Worm (Caenorhabditis elegans): Measurements from ENCODE around the gene Y54G2A.18.
"Not testable (repeated sequence)": the region's sequence is repeated elsewhere in the genome, so short reads cannot be mapped to it uniquely, and the experiment has no call there.

The Y54G2A.18 gene

ce11 chrIV:2917729-2918128 is 25.4 kb upstream of the Y54G2A.18 start, which contains the start of gene Y54G2A.50:
Y54G2A.50 (plus strand) TSS chrIV:2918029.
- not testable (repeated sequence) for TF ChIP-seq npax-4, sox-4, ceh-9 (tag; optimal IDR thresholded peaks at IDR 0.05)

ce11 chrIV:2916043-2916442 is 23.7 kb upstream of the Y54G2A.18 start:
- TF ChIP-seq eyg-1 (tag; optimal IDR thresholded peaks at IDR 0.05): no peak
- no peak for TF ChIP-seq hlh-30 (tag; optimal IDR thresholded peaks at IDR 0.05; ENCODE audit: insufficient read depth)

ce11 chrIV:2914545-2914944 is 22.2 kb upstream of the Y54G2A.18 start:
- TF ChIP-seq ahr-1 (tag; optimal IDR thresholded peaks at IDR 0.05) (no peak), syd-9 (tag; optimal IDR thresholded peaks at IDR 0.05) (no peak), ztf-16 (tag; optimal IDR thresholded peaks at IDR 0.05) (no peak), ceh-34 (tag; optimal IDR thresholded peaks at IDR 0.05) (no peak), unc-42 (tag; optimal IDR thresholded peaks at IDR 0.05) (no peak), fkh-10 (GFP tag; optimal IDR thresholded peaks at IDR 0.05) (no peak), ceh-30 (tag; optimal IDR thresholded peaks at IDR 0.05) (no peak), pqm-1 (tag; optimal IDR thresholded peaks at IDR 0.05) (no peak), T23F11.4 (GFP tag; optimal IDR thresholded peaks at IDR 0.05) (no peak), pha-4 (tag; optimal IDR thresholded peaks at IDR 0.05) (no peak), pat-9 (tag; optimal IDR thresholded peaks at IDR 0.05) (no peak)

ce11 chrIV:2897644-2898160 is 5.4 kb upstream of the Y54G2A.18 start, which contains the start of gene Y54G2A.36:
Y54G2A.36 (plus strand) TSS chrIV:2897694.
- TF ChIP-seq K02D7.2 (tag; optimal IDR thresholded peaks at IDR 0.05) (no peak), ceh-45 (GFP tag; IDR thresholded peaks at IDR 0.05) (no peak), ttx-3 (tag; optimal IDR thresholded peaks at IDR 0.05) (no peak)

ce11 chrIV:2894630-2895029 is 2.3 kb upstream of the Y54G2A.18 start, which contains the start of gene Y54G2A.19:
Y54G2A.19 (minus strand) TSS chrIV:2894730.
- TF ChIP-seq C38D4.7 (GFP tag; optimal IDR thresholded peaks at IDR 0.05); tbx-2 (tag; optimal IDR thresholded peaks at IDR 0.05); dve-1 (tag; optimal IDR thresholded peaks at IDR 0.05): not testable (repeated sequence)

- TF ChIP-seq hlh-15 (tag; optimal IDR thresholded peaks at IDR 0.05) (no peak), C38D4.7 (GFP tag; optimal IDR thresholded peaks at IDR 0.05) (no peak), ceh-2 (tag; optimal IDR thresholded peaks at IDR 0.05) (no peak), sox-2 (GFP tag; IDR thresholded peaks at IDR 0.05) (no peak), dmd-4 (tag; optimal IDR thresholded peaks at IDR 0.05; ENCODE audit: borderline replicate concordance) (no peak), ceh-19 (GFP tag; optimal IDR thresholded peaks at IDR 0.05) (no peak), T23F11.4 (GFP tag; optimal IDR thresholded peaks at IDR 0.05) (no peak), tbx-2 (tag; optimal IDR thresholded peaks at IDR 0.05) (no peak), ttx-3 (tag; optimal IDR thresholded peaks at IDR 0.05) (no peak), hlh-6 (tag; optimal IDR thresholded peaks at IDR 0.05) (no peak), Y22D7AL.16 (tag; optimal IDR thresholded peaks at IDR 0.05) (no peak), syd-9 (tag; optimal IDR thresholded peaks at IDR 0.05) (no peak), ahr-1 (tag; optimal IDR thresholded peaks at IDR 0.05) (no peak), pag-3 (tag; optimal IDR thresholded peaks at IDR 0.05; ENCODE audit: borderline replicate concordance) (no peak), zip-5 (tag; optimal IDR thresholded peaks at IDR 0.05) (no peak), unc-42 (tag; optimal IDR thresholded peaks at IDR 0.05) (no peak), lim-6 (tag; optimal IDR thresholded peaks at IDR 0.05) (no peak), ceh-14 (tag; optimal IDR thresholded peaks at IDR 0.05) (no peak), pat-9 (tag; optimal IDR thresholded peaks at IDR 0.05) (no peak), madf-2 (tag; optimal IDR thresholded peaks at IDR 0.05) (no peak)
Measured at ce11 chrIV:2893486-2893842, 1.2 kb upstream of the Y54G2A.18 start.

Measured in whole organism, late embryonic.